Fruit fly (Drosophila melanogaster) whole organism, larva: ENCODE data around the gene Leash.

Source experiments
- noc ChIP-seq: fragments of 200-800 bp; sonication (Bioruptor generic); optimal IDR thresholded peaks from 3 replicates; lab custom pipeline; 2019; ENCODE audit warnings: missing biosample characterization, mild to moderate bottlenecking, missing genetic modification characterization, moderate library complexity

The Leash gene

dm6 chr3R:10885422-10886081 is at the start of gene Leash:
Gene Leash (plus strand): TSS chr3R:10885540.
- TF ChIP-seq noc (tag; lab: Kevin White, UChicago), result no peak

dm6 chr3R:10836924-10837323 is 48.4 kb upstream of the Leash start:
- TF ChIP-seq noc (tag; lab: Kevin White, UChicago), result no peak

- TF ChIP-seq noc (tag; lab: Kevin White, UChicago), result no peak
These were observed 42.9 kb upstream of the Leash start for dm6 chr3R:10842422-10842821.

- peak; percentile 86 for TF ChIP-seq noc (tag; lab: Kevin White, UChicago)
These were observed 35.8 kb upstream of the Leash start, which contains the start of gene CG42394 for dm6 chr3R:10849515-10849973. Gene CG42394 (plus strand): TSS chr3R:10849825.

- TF ChIP-seq noc (tag; lab: Kevin White, UChicago), result no peak
These were observed 34.7 kb upstream of the Leash start for dm6 chr3R:10850636-10851035.

- TF ChIP-seq noc (tag; lab: Kevin White, UChicago), result no peak
These were observed 33.0 kb upstream of the Leash start, which contains the start of gene CG4565 for dm6 chr3R:10852232-10852774. Gene CG4565 (plus strand): TSS chr3R:10852724.

dm6 chr3R:10854243-10854874 is 31.0 kb upstream of the Leash start, which contains the start of the genes CG6567 and CG4511:
Gene CG6567 (minus strand): TSS chr3R:10854451.
Gene CG4511 (plus strand): TSS chr3R:10854501.
- TF ChIP-seq noc (tag; lab: Kevin White, UChicago), result peak; percentile 10

- no peak for TF ChIP-seq noc (tag; lab: Kevin White, UChicago)
These were observed 28.7 kb upstream of the Leash start, which contains the start of gene CG4570 for dm6 chr3R:10856618-10857017. Gene CG4570 (plus strand): TSS chr3R:10856807.

dm6 chr3R:10859713-10860112 is 25.6 kb upstream of the Leash start, which contains the start of gene CG14694:
Gene CG14694 (minus strand): TSS chr3R:10859813.
- TF ChIP-seq noc (tag; lab: Kevin White, UChicago), result no peak

dm6 chr3R:10862773-10863445 is 22.4 kb upstream of the Leash start, which contains the start of gene CG6574:
Gene CG6574 (minus strand): TSS chr3R:10862988.
- TF ChIP-seq noc (tag; lab: Kevin White, UChicago), result peak; percentile 46

dm6 chr3R:10863446-10863819 is 21.9 kb upstream of the Leash start:
- TF ChIP-seq noc (tag; lab: Kevin White, UChicago), result no peak

dm6 chr3R:10863956-10864355 is 21.4 kb upstream of the Leash start:
- TF ChIP-seq noc (tag; lab: Kevin White, UChicago), result no peak

dm6 chr3R:10868427-10868962 is 16.8 kb upstream of the Leash start, which contains the start of the genes SelR and Tsp86D:
Gene SelR (minus strand): TSS chr3R:10868642.
Gene Tsp86D (plus strand): TSS chr3R:10868708.
- TF ChIP-seq noc (tag; lab: Kevin White, UChicago), result peak; percentile 92

- peak; percentile 81 for TF ChIP-seq noc (tag; lab: Kevin White, UChicago)
These were observed 14.8 kb upstream of the Leash start for dm6 chr3R:10870561-10870960.

dm6 chr3R:10872148-10872783 is 13.1 kb upstream of the Leash start, which contains the start of gene Fdh:
Gene Fdh (minus strand): TSS chr3R:10872381.
- TF ChIP-seq noc (tag; lab: Kevin White, UChicago), result peak; percentile 46
